Worm (Caenorhabditis elegans) whole organism, L4 larva: ENCODE data around the gene F11A5.5.

Experiments
- F26F4.8 ChIP-seq: fragments of 200-800 bp; sonication (Bioruptor generic); conservative IDR thresholded peaks from 2 replicates; pipeline ENCODE4 v1.3.6; 2022; ENCODE audit warnings: missing genetic modification characterization, missing compliant biosample characterization
- F44E2.7 ChIP-seq: fragments of 200-800 bp; sonication (Bioruptor generic); IDR thresholded peaks from 2 replicates; pipeline ENCODE4 v2.1.2; 2022; ENCODE audit warnings: missing genetic modification characterization, missing compliant biosample characterization
- T20F7.1 ChIP-seq: fragments of 200-800 bp; sonication (Bioruptor generic); optimal IDR thresholded peaks from 2 replicates; lab custom pipeline; 2018; ENCODE audit warnings: mild to moderate bottlenecking, missing genetic modification characterization, missing compliant biosample characterization
- arid-1 ChIP-seq: fragments of 200-800 bp; sonication (Bioruptor generic); conservative IDR thresholded peaks from 2 replicates; pipeline ENCODE4 v1.3.6; 2022; ENCODE audit warnings: missing genetic modification reagents, missing genetic modification characterization, missing compliant biosample characterization
- ceh-44 ChIP-seq: fragments of 200-800 bp; sonication (Bioruptor generic); IDR thresholded peaks from 2 replicates; pipeline ENCODE4 v1.3.6; 2022; ENCODE audit warnings: missing genetic modification reagents, missing genetic modification characterization, missing compliant biosample characterization
- dmd-8 ChIP-seq: fragments of 200-800 bp; sonication (Bioruptor generic); IDR thresholded peaks from 2 replicates; pipeline ENCODE4 v1.3.6; 2022; ENCODE audit warnings: missing genetic modification characterization, missing compliant biosample characterization
- fkh-10 ChIP-seq: fragments of 150-350 bp; optimal IDR thresholded peaks from 2 replicates; lab custom pipeline; 2014; ENCODE audit warnings: missing biosample characterization, missing genetic modification reagents, missing genetic modification characterization
- jun-1 ChIP-seq: fragments of 150-350 bp; optimal IDR thresholded peaks from 2 replicates; lab custom pipeline; 2014; ENCODE audit warnings: missing biosample characterization, missing genetic modification reagents, missing genetic modification characterization
- mep-1 ChIP-seq: fragments of 150-350 bp; sonication (generic microtip); optimal IDR thresholded peaks from 3 replicates; lab custom pipeline; 2014; ENCODE audit warnings: missing biosample characterization, missing genetic modification characterization
- nhr-237 ChIP-seq: sonication (generic microtip); optimal IDR thresholded peaks from 2 replicates; lab custom pipeline; 2017; ENCODE audit warnings: missing biosample characterization, missing genetic modification characterization
- nhr-76 ChIP-seq: fragments of 150-350 bp; optimal IDR thresholded peaks from 2 replicates; lab custom pipeline; 2014; ENCODE audit warnings: missing biosample characterization, missing genetic modification characterization
- skn-1 ChIP-seq: fragments of 150-350 bp; optimal IDR thresholded peaks from 2 replicates; lab custom pipeline; 2014; ENCODE audit warnings: missing biosample characterization, missing genetic modification characterization
- unc-130 ChIP-seq: sonication (generic microtip); optimal IDR thresholded peaks from 2 replicates; lab custom pipeline; 2016; ENCODE audit warnings: missing genetic modification reagents, missing genetic modification characterization, missing compliant biosample characterization
- vab-7 ChIP-seq: fragments of 200-800 bp; sonication (Bioruptor generic); IDR thresholded peaks from 2 replicates; pipeline ENCODE4 v1.3.6; 2022; ENCODE audit warnings: missing genetic modification reagents, missing genetic modification characterization, missing compliant biosample characterization
- zip-2 ChIP-seq: fragments of 150-350 bp; optimal IDR thresholded peaks from 2 replicates; lab custom pipeline; 2014; ENCODE audit warnings: missing biosample characterization, missing genetic modification characterization

Gene F11A5.5

ce11 chrV:16249105-16249504 is 51.0 kb downstream of the F11A5.5 start:
- no peak for TF ChIP-seq nhr-237
- TF ChIP-seq F44E2.7 (GFP tag; lab: Robert Waterston, UW): no peak
- no peak for TF ChIP-seq ceh-44
- TF ChIP-seq mep-1 (tag; lab: Kevin White, UChicago): no peak
- TF ChIP-seq unc-130 (GFP tag; lab: Kevin White, UChicago): no peak
- TF ChIP-seq jun-1 (tag; lab: Kevin White, UChicago): no peak
- no peak for TF ChIP-seq T20F7.1 (GFP tag; lab: Kevin White, UChicago)
- no peak for TF ChIP-seq vab-7 (GFP tag; lab: Robert Waterston, UW)
- no peak for TF ChIP-seq F26F4.8 (GFP tag; lab: Robert Waterston, UW)
- no peak for TF ChIP-seq dmd-8 (GFP tag; lab: Robert Waterston, UW)
- TF ChIP-seq fkh-10: no peak
- no peak for TF ChIP-seq zip-2
- no peak for TF ChIP-seq arid-1
- TF ChIP-seq nhr-76 (tag; lab: Kevin White, UChicago): no peak
- no peak for TF ChIP-seq skn-1 (tag; lab: Kevin White, UChicago)
